Fruit fly (Drosophila melanogaster): ENCODE results near the gene MED30.

The MED30 gene

dm6 chr3L:696404-697054 is 42.6 kb upstream of the MED30 start (continued):
- TF ChIP-seq CG11723 (GFP tag; optimal IDR thresholded peaks at IDR 0.05) (peak; percentile 93), CG7987 (GFP tag; optimal IDR thresholded peaks at IDR 0.05) (peak; percentile 91), row (GFP tag; IDR thresholded peaks at IDR 0.05) (peak; percentile 95), CG11398 (GFP tag; optimal IDR thresholded peaks at IDR 0.05) (peak; percentile 47), H2.0 (GFP tag; IDR thresholded peaks at IDR 0.05) (peak; percentile 94), CG15601 (tag; optimal IDR thresholded peaks at IDR 0.05) (peak; percentile 93), CG30020 (tag; optimal IDR thresholded peaks at IDR 0.05) (peak; percentile 72), CG3407 (GFP tag; optimal IDR thresholded peaks at IDR 0.05) (peak; percentile 91), Hey (tag; optimal IDR thresholded peaks at IDR 0.05) (peak; percentile 40), sob (GFP tag; IDR thresholded peaks at IDR 0.05) (peak; percentile 95), HHEX (GFP tag; optimal IDR thresholded peaks at IDR 0.05) (peak; percentile 96), trh (GFP tag; optimal IDR thresholded peaks at IDR 0.05) (peak; percentile 90), twi (tag; optimal IDR thresholded peaks at IDR 0.05) (peak; percentile 90), Dad (GFP tag; optimal IDR thresholded peaks at IDR 0.05) (peak; percentile 66), Bteb2 (GFP tag; optimal IDR thresholded peaks at IDR 0.05) (peak; percentile 33), CG10366 (GFP tag; IDR thresholded peaks at IDR 0.05) (peak; percentile 93), CG4730 (GFP tag; IDR thresholded peaks at IDR 0.05) (peak; percentile 93), pum (GFP tag; optimal IDR thresholded peaks at IDR 0.05) (peak; percentile 64), CG11695 (GFP tag; IDR thresholded peaks at IDR 0.05) (peak; percentile 98), Hr78 (GFP tag; optimal IDR thresholded peaks at IDR 0.05) (peak in 1 of 2 experiments; percentile 89), CG2712 (tag; optimal IDR thresholded peaks at IDR 0.05) (peak; percentile 98), Neu2 (GFP tag; optimal IDR thresholded peaks at IDR 0.05; ENCODE audit: borderline replicate concordance) (no peak), fd64A (GFP tag; optimal IDR thresholded peaks at IDR 0.05) (peak; percentile 89), Dip2 (GFP tag; IDR thresholded peaks at IDR 0.05) (peak; percentile 35; the same call in 1 of the 2 replicates), ap (GFP tag; IDR thresholded peaks at IDR 0.05) (peak; percentile 95), ewg (GFP tag; optimal IDR thresholded peaks at IDR 0.05) (peak; percentile 88), CG4282 (GFP tag; optimal IDR thresholded peaks at IDR 0.05) (no peak), CG16813 (GFP tag; IDR thresholded peaks at IDR 0.05; ENCODE audit: partially characterized antibody) (no peak), lmd (GFP tag; IDR thresholded peaks at IDR 0.05) (peak; percentile 95), inv (GFP tag; IDR thresholded peaks at IDR 0.05; ENCODE audit: partially characterized antibody) (no peak), D19B (GFP tag; optimal IDR thresholded peaks at IDR 0.05) (peak; percentile 87), CG10654 (GFP tag; optimal IDR thresholded peaks at IDR 0.05) (peak; percentile 89), Oli (tag; optimal IDR thresholded peaks at IDR 0.05) (peak; percentile 97), CG30403 (GFP tag; optimal IDR thresholded peaks at IDR 0.05) (peak; percentile 92), CG4617 (GFP tag; optimal IDR thresholded peaks at IDR 0.05; ENCODE audit: borderline replicate concordance) (peak; percentile 80), esg (GFP tag; conservative IDR thresholded peaks at IDR 0.05) (peak; percentile 94), CG33557 (GFP tag; optimal IDR thresholded peaks at IDR 0.05) (peak; percentile 92), zfh2 (GFP tag; optimal IDR thresholded peaks at IDR 0.05) (peak; percentile 36), CG14860 (GFP tag; IDR thresholded peaks at IDR 0.05; ENCODE audit: partially characterized antibody) (no peak), Chrac-16 (GFP tag; optimal IDR thresholded peaks at IDR 0.05) (peak; percentile 88), ERR (GFP tag; optimal IDR thresholded peaks at IDR 0.05) (peak; percentile 16), Atf3 (GFP tag; optimal IDR thresholded peaks at IDR 0.05) (peak; percentile 29), ssp (GFP tag; IDR thresholded peaks at IDR 0.05) (peak; percentile 88), Trl (optimal IDR thresholded peaks at IDR 0.05) (no peak), Trl (GFP tag; optimal IDR thresholded peaks at IDR 0.05) (peak; percentile 61), CG11456 (GFP tag; IDR thresholded peaks at IDR 0.05) (peak; percentile 94), Nf-YA (GFP tag; IDR thresholded peaks at IDR 0.05) (peak; percentile 89), danr (GFP tag; IDR thresholded peaks at IDR 0.05) (peak; percentile 92), CG9215 (GFP tag; IDR thresholded peaks at IDR 0.05) (peak; percentile 88), chif (GFP tag; optimal IDR thresholded peaks at IDR 0.05) (peak in 1 of 2 experiments; percentile 64)

Data from whole organism, embryonic.